Worm (Caenorhabditis elegans) whole organism, late embryonic: ENCODE results near the gene swsn-6.

Source experiments
- C38D4.7 ChIP-seq: fragments of 200-800 bp; sonication (Bioruptor generic); optimal IDR thresholded peaks from 2 replicates; lab custom pipeline; 2018; ENCODE audit warnings: mild to moderate bottlenecking, missing genetic modification characterization, moderate library complexity, missing compliant biosample characterization
- K02D7.2 ChIP-seq: sonication (generic microtip); optimal IDR thresholded peaks from 2 replicates; lab custom pipeline; 2017; ENCODE audit warnings: mild to moderate bottlenecking, missing genetic modification characterization, missing compliant biosample characterization
- K09A11.1 ChIP-seq: sonication (generic microtip); optimal IDR thresholded peaks from 2 replicates; lab custom pipeline; 2017; ENCODE audit warnings: antibody characterized with exemption, mild to moderate bottlenecking, missing genetic modification characterization, missing compliant biosample characterization; ENCODE audit not compliant: insufficient read depth
- T23F11.4 ChIP-seq: fragments of 200-800 bp; sonication (Bioruptor generic); optimal IDR thresholded peaks from 2 replicates; lab custom pipeline; 2018; ENCODE audit warnings: mild to moderate bottlenecking, missing genetic modification characterization, missing compliant biosample characterization
- Y22D7AL.16 ChIP-seq: sonication (generic microtip); optimal IDR thresholded peaks from 2 replicates; lab custom pipeline; 2016; ENCODE audit warnings: missing genetic modification characterization, missing compliant biosample characterization
- ceh-14 ChIP-seq: sonication (generic microtip); optimal IDR thresholded peaks from 2 replicates; lab custom pipeline; 2016; ENCODE audit warnings: missing genotype, missing genetic modification characterization, missing compliant biosample characterization
- ceh-18 ChIP-seq: sonication (generic microtip); optimal IDR thresholded peaks from 2 replicates; lab custom pipeline; 2016; ENCODE audit warnings: missing genetic modification characterization, missing compliant biosample characterization
- ceh-2 ChIP-seq: sonication (generic microtip); optimal IDR thresholded peaks from 2 replicates; lab custom pipeline; 2016; ENCODE audit warnings: missing genotype, missing genetic modification characterization, missing compliant biosample characterization
- ceh-22 ChIP-seq: sonication (generic microtip); optimal IDR thresholded peaks from 2 replicates; lab custom pipeline; 2017; ENCODE audit warnings: missing biosample characterization, missing genetic modification characterization
- ceh-24 ChIP-seq: sonication (generic microtip); optimal IDR thresholded peaks from 2 replicates; lab custom pipeline; 2016; ENCODE audit warnings: mild to moderate bottlenecking, missing genetic modification characterization, missing compliant biosample characterization
- ceh-31 ChIP-seq: sonication (generic microtip); optimal IDR thresholded peaks from 2 replicates; lab custom pipeline; 2016; ENCODE audit warnings: missing genetic modification characterization, missing compliant biosample characterization
- ceh-34 ChIP-seq: sonication (generic microtip); optimal IDR thresholded peaks from 2 replicates; lab custom pipeline; 2016; ENCODE audit warnings: mild to moderate bottlenecking, missing genetic modification characterization, missing compliant biosample characterization
- ceh-45 ChIP-seq: fragments of 200-800 bp; sonication (Bioruptor generic); IDR thresholded peaks from 2 replicates; pipeline ENCODE4 v1.3.6; 2022; ENCODE audit warnings: missing genetic modification reagents, missing genetic modification characterization, missing compliant biosample characterization
- ceh-48 ChIP-seq: sonication (generic microtip); optimal IDR thresholded peaks from 2 replicates; lab custom pipeline; 2016; ENCODE audit warnings: missing genetic modification characterization, inconsistent platforms, missing compliant biosample characterization
- ceh-6 ChIP-seq: fragments of 200-800 bp; sonication (Bioruptor generic); optimal IDR thresholded peaks from 2 replicates; lab custom pipeline; 2018; ENCODE audit warnings: mild to moderate bottlenecking, missing genetic modification characterization, missing compliant biosample characterization
- ceh-9 ChIP-seq: sonication (generic microtip); optimal IDR thresholded peaks from 2 replicates; lab custom pipeline; 2016; ENCODE audit warnings: mild to moderate bottlenecking, missing genetic modification characterization, inconsistent platforms, missing compliant biosample characterization
- che-1 ChIP-seq: sonication (generic microtip); optimal IDR thresholded peaks from 2 replicates; lab custom pipeline; 2016; ENCODE audit warnings: mild to moderate bottlenecking, missing genetic modification characterization, missing compliant biosample characterization
- dmd-4 ChIP-seq: sonication (generic microtip); optimal IDR thresholded peaks from 2 replicates; lab custom pipeline; 2016; ENCODE audit warnings: borderline replicate concordance, missing genetic modification characterization, missing compliant biosample characterization
- elt-2 ChIP-seq: sonication (generic microtip); optimal IDR thresholded peaks from 2 replicates; lab custom pipeline; 2016; ENCODE audit warnings: missing genetic modification reagents, missing genetic modification characterization, missing compliant biosample characterization
- elt-4 ChIP-seq: sonication (generic microtip); optimal IDR thresholded peaks from 2 replicates; lab custom pipeline; 2016; ENCODE audit warnings: missing genetic modification characterization, missing compliant biosample characterization
- ets-4 ChIP-seq: sonication (generic microtip); optimal IDR thresholded peaks from 2 replicates; lab custom pipeline; 2016; ENCODE audit warnings: missing genetic modification characterization, missing compliant biosample characterization
- eyg-1 ChIP-seq: sonication (generic microtip); optimal IDR thresholded peaks from 2 replicates; lab custom pipeline; 2016; ENCODE audit warnings: missing genotype, missing genetic modification characterization, missing compliant biosample characterization
- fax-1 ChIP-seq: sonication (generic microtip); optimal IDR thresholded peaks from 2 replicates; lab custom pipeline; 2016; ENCODE audit warnings: missing genotype, missing genetic modification characterization, missing compliant biosample characterization
- fkh-10 ChIP-seq: fragments of 150-350 bp; optimal IDR thresholded peaks from 2 replicates; lab custom pipeline; 2014; ENCODE audit warnings: missing biosample characterization, missing genetic modification reagents, missing genetic modification characterization
- fkh-6 ChIP-seq: sonication (generic microtip); optimal IDR thresholded peaks from 2 replicates; lab custom pipeline; 2016; ENCODE audit warnings: missing genetic modification characterization, missing compliant biosample characterization
- gmeb-2 ChIP-seq: sonication (generic microtip); optimal IDR thresholded peaks from 2 replicates; lab custom pipeline; 2016; ENCODE audit warnings: missing genetic modification characterization, inconsistent platforms, missing compliant biosample characterization
- hlh-13 ChIP-seq: fragments of 200-800 bp; sonication (Bioruptor generic); optimal IDR thresholded peaks from 2 replicates; lab custom pipeline; 2018; ENCODE audit warnings: mild to moderate bottlenecking, missing genetic modification characterization, missing compliant biosample characterization
- hlh-15 ChIP-seq: sonication (generic microtip); optimal IDR thresholded peaks from 2 replicates; lab custom pipeline; 2016; ENCODE audit warnings: missing genetic modification characterization, missing compliant biosample characterization
- hlh-30 ChIP-seq: sonication (generic microtip); optimal IDR thresholded peaks from 2 replicates; lab custom pipeline; 2017; ENCODE audit warnings: antibody characterized with exemption, missing genetic modification characterization, missing compliant biosample characterization; ENCODE audit not compliant: insufficient read depth
- hlh-8 ChIP-seq: sonication (generic microtip); optimal IDR thresholded peaks from 2 replicates; lab custom pipeline; 2016; ENCODE audit warnings: missing genotype, missing genetic modification characterization, missing compliant biosample characterization
- lin-11 ChIP-seq: fragments of 200-800 bp; sonication (Bioruptor generic); optimal IDR thresholded peaks from 2 replicates; lab custom pipeline; 2018; ENCODE audit warnings: mild to moderate bottlenecking, missing genetic modification characterization, missing compliant biosample characterization
- madf-2 ChIP-seq: sonication (generic microtip); optimal IDR thresholded peaks from 2 replicates; lab custom pipeline; 2017; ENCODE audit warnings: missing genetic modification characterization, missing compliant biosample characterization
- mec-3 ChIP-seq: sonication (generic microtip); optimal IDR thresholded peaks from 2 replicates; lab custom pipeline; 2016; ENCODE audit warnings: borderline replicate concordance, missing genetic modification characterization, missing compliant biosample characterization
- nfya-1 ChIP-seq: sonication (generic microtip); optimal IDR thresholded peaks from 2 replicates; lab custom pipeline; 2017; ENCODE audit warnings: missing genetic modification characterization, mild to moderate bottlenecking, missing compliant biosample characterization, antibody characterized with exemption, moderate library complexity
- nhr-11 ChIP-seq: fragments of 150-350 bp; optimal IDR thresholded peaks from 2 replicates; lab custom pipeline; 2014; ENCODE audit warnings: missing biosample characterization, missing genetic modification characterization
- npax-4 ChIP-seq: sonication (generic microtip); optimal IDR thresholded peaks from 2 replicates; lab custom pipeline; 2016; ENCODE audit warnings: missing genetic modification characterization, missing compliant biosample characterization
- odd-2 ChIP-seq: sonication (generic microtip); optimal IDR thresholded peaks from 2 replicates; lab custom pipeline; 2017; ENCODE audit warnings: antibody characterized with exemption, mild to moderate bottlenecking, missing genetic modification characterization, missing compliant biosample characterization
- pag-3 ChIP-seq: sonication (generic microtip); optimal IDR thresholded peaks from 2 replicates; lab custom pipeline; 2016; ENCODE audit warnings: missing compliant biosample characterization, missing genetic modification characterization, borderline replicate concordance
- pax-1 ChIP-seq: fragments of 150-350 bp; optimal IDR thresholded peaks from 2 replicates; lab custom pipeline; 2014; ENCODE audit warnings: missing biosample characterization, missing genetic modification characterization
- pha-4 ChIP-seq: fragments of 150-350 bp; optimal IDR thresholded peaks from 2 replicates; lab custom pipeline; 2018; ENCODE audit warnings: missing biosample characterization, missing genetic modification reagents, missing genetic modification characterization
- pqm-1 ChIP-seq: sonication (generic microtip); optimal IDR thresholded peaks from 2 replicates; lab custom pipeline; 2016; ENCODE audit warnings: missing genetic modification characterization, missing compliant biosample characterization
- pros-1 ChIP-seq: fragments of 150-350 bp; optimal IDR thresholded peaks from 2 replicates; lab custom pipeline; 2014; ENCODE audit warnings: missing biosample characterization, missing genetic modification reagents, missing genetic modification characterization
- ref-2 ChIP-seq: sonication (generic microtip); optimal IDR thresholded peaks from 2 replicates; lab custom pipeline; 2016; ENCODE audit warnings: missing genetic modification characterization, missing compliant biosample characterization
- rnt-1 ChIP-seq: sonication (generic microtip); optimal IDR thresholded peaks from 2 replicates; lab custom pipeline; 2016; ENCODE audit warnings: missing genetic modification characterization, missing compliant biosample characterization
- sdc-2 ChIP-seq: sonication (generic microtip); optimal IDR thresholded peaks from 2 replicates; lab custom pipeline; 2016; ENCODE audit warnings: missing genotype, missing genetic modification characterization, missing compliant biosample characterization
- sox-2 ChIP-seq: fragments of 200-800 bp; sonication (Bioruptor generic); IDR thresholded peaks from 2 replicates; pipeline ENCODE4 v1.3.6; 2022; ENCODE audit warnings: missing genetic modification reagents, missing genetic modification characterization, missing compliant biosample characterization
- sox-4 ChIP-seq: sonication (generic microtip); optimal IDR thresholded peaks from 2 replicates; lab custom pipeline; 2017; ENCODE audit warnings: mild to moderate bottlenecking, missing genetic modification characterization, inconsistent platforms, missing compliant biosample characterization
- tbx-2 ChIP-seq: sonication (generic microtip); optimal IDR thresholded peaks from 2 replicates; lab custom pipeline; 2016; ENCODE audit warnings: missing genetic modification characterization, missing compliant biosample characterization
- tbx-7 ChIP-seq: sonication (generic microtip); optimal IDR thresholded peaks from 2 replicates; lab custom pipeline; 2016; ENCODE audit warnings: missing genotype, missing genetic modification characterization, missing compliant biosample characterization
- ttx-3 ChIP-seq: sonication (generic microtip); optimal IDR thresholded peaks from 2 replicates; lab custom pipeline; 2016; ENCODE audit warnings: missing genetic modification reagents, missing genetic modification characterization, missing compliant biosample characterization
- unc-42 ChIP-seq: sonication (generic microtip); optimal IDR thresholded peaks from 2 replicates; lab custom pipeline; 2016; ENCODE audit warnings: missing genotype, missing genetic modification characterization, missing compliant biosample characterization
- unc-55 ChIP-seq: sonication (generic microtip); optimal IDR thresholded peaks from 2 replicates; lab custom pipeline; 2017; ENCODE audit warnings: missing biosample characterization, missing genetic modification reagents, missing genetic modification characterization
- ztf-16 ChIP-seq: sonication (generic microtip); optimal IDR thresholded peaks from 2 replicates; lab custom pipeline; 2017; ENCODE audit warnings: missing genetic modification characterization, missing compliant biosample characterization

Gene swsn-6

ce11 chrIV:5394687-5395086, at the start of gene swsn-6, which contains the start of gene perm-3:
Gene swsn-6 (plus strand): TSS chrIV:5395033.
Gene perm-3 (minus strand): TSS chrIV:5394804.
- TF ChIP-seq hlh-30 (tag; lab: Kevin White, UChicago) (no peak), pha-4 (tag; lab: Kevin White, UChicago) (no peak), hlh-8 (no peak), dmd-4 (tag; lab: Kevin White, UChicago) (no peak), pros-1 (tag; lab: Kevin White, UChicago) (no peak), nfya-1 (tag; lab: Kevin White, UChicago) (peak; percentile 35), fkh-10 (GFP tag; lab: Kevin White, UChicago) (no peak), unc-55 (GFP tag; lab: Kevin White, UChicago) (no peak), tbx-7 (tag; lab: Kevin White, UChicago) (no peak), ceh-9 (no peak), hlh-13 (GFP tag; lab: Kevin White, UChicago) (no peak), rnt-1 (tag; lab: Kevin White, UChicago) (no peak), tbx-2 (peak; percentile 30), elt-4 (no peak), pax-1 (no peak), pag-3 (tag; lab: Kevin White, UChicago) (no peak), hlh-15 (no peak), Y22D7AL.16 (no peak), ceh-18 (peak; percentile 19), nhr-11 (no peak), C38D4.7 (no peak), elt-2 (tag; lab: Kevin White, UChicago) (peak; percentile 41), gmeb-2 (tag; lab: Kevin White, UChicago) (no peak), K09A11.1 (tag; lab: Kevin White, UChicago) (peak; percentile 41), npax-4 (no peak), ets-4 (no peak), sox-2 (GFP tag; lab: Robert Waterston, UW) (no peak), K02D7.2 (no peak), ceh-2 (tag; lab: Kevin White, UChicago) (no peak), ref-2 (tag; lab: Kevin White, UChicago) (no peak), fkh-6 (tag; lab: Kevin White, UChicago) (no peak), T23F11.4 (GFP tag; lab: Kevin White, UChicago) (no peak), ceh-34 (tag; lab: Kevin White, UChicago) (peak; percentile 41), ceh-24 (tag; lab: Kevin White, UChicago) (no peak), ceh-6 (GFP tag; lab: Kevin White, UChicago) (no peak), unc-42 (tag; lab: Kevin White, UChicago) (peak; percentile 46), pqm-1 (tag; lab: Kevin White, UChicago) (no peak), mec-3 (tag; lab: Kevin White, UChicago) (no peak), sdc-2 (tag; lab: Kevin White, UChicago) (no peak), ceh-14 (peak; percentile 19), ceh-45 (GFP tag; lab: Robert Waterston, UW) (no peak), ceh-48 (tag; lab: Kevin White, UChicago) (peak; percentile 91), che-1 (tag; lab: Kevin White, UChicago) (no peak), ceh-22 (no peak), madf-2 (no peak), lin-11 (no peak), sox-4 (no peak), ttx-3 (tag; lab: Kevin White, UChicago) (no peak), fax-1 (no peak), eyg-1 (tag; lab: Kevin White, UChicago) (no peak), ceh-31 (tag; lab: Kevin White, UChicago) (peak; percentile 30), odd-2 (tag; lab: Kevin White, UChicago) (no peak), ztf-16 (tag; lab: Kevin White, UChicago) (no peak)
